Worm (Caenorhabditis elegans) whole organism, L1 larva: ENCODE results near the gene ncam-1.

Experiments used
- ces-1 ChIP-seq: fragments of 150-350 bp; optimal IDR thresholded peaks from 2 replicates; lab custom pipeline; 2014; ENCODE audit warnings: missing biosample characterization, missing genetic modification reagents, missing genetic modification characterization
- dpl-1 ChIP-seq, 3 experiments: fragments of 150-350 bp in 2 of 3; sonication (generic microtip) in 1 of 3; optimal IDR thresholded peaks; 2 replicates each; lab custom pipeline; 2014 to 2017; ENCODE audit warnings: missing biosample characterization in 3 of 3, missing genetic modification characterization in 3 of 3, missing genetic modification reagents in 3 of 3
- elt-2 ChIP-seq: sonication (generic microtip); optimal IDR thresholded peaks from 2 replicates; lab custom pipeline; 2016; ENCODE audit warnings: missing genetic modification characterization, mild to moderate bottlenecking, inconsistent platforms, missing compliant biosample characterization, missing genetic modification reagents
- fos-1 ChIP-seq: fragments of 150-350 bp; optimal IDR thresholded peaks from 2 replicates; lab custom pipeline; 2014; ENCODE audit warnings: missing biosample characterization, missing genetic modification characterization
- mef-2 ChIP-seq: fragments of 150-350 bp; optimal IDR thresholded peaks from 2 replicates; lab custom pipeline; 2014; ENCODE audit warnings: missing biosample characterization, missing genetic modification characterization
- nhr-237 ChIP-seq: fragments of 150-350 bp; optimal IDR thresholded peaks from 2 replicates; lab custom pipeline; 2014; ENCODE audit warnings: missing biosample characterization, missing genetic modification characterization
- snpc-4 ChIP-seq: fragments of 150-350 bp; optimal IDR thresholded peaks from 2 replicates; lab custom pipeline; 2014; ENCODE audit warnings: missing biosample characterization, missing genetic modification characterization
- snu-23 ChIP-seq: sonication (generic microtip); optimal IDR thresholded peaks from 2 replicates; lab custom pipeline; 2016; ENCODE audit warnings: missing genetic modification characterization, missing compliant biosample characterization
- sptf-1 ChIP-seq: fragments of 150-350 bp; optimal IDR thresholded peaks from 2 replicates; lab custom pipeline; 2014; ENCODE audit warnings: missing biosample characterization, missing genetic modification characterization

- no peak for TF ChIP-seq ces-1 (GFP tag; lab: Kevin White, UChicago)
- peak; percentile 59 for TF ChIP-seq snpc-4
- TF ChIP-seq snu-23 (GFP tag; lab: Kevin White, UChicago): no peak
- no peak for TF ChIP-seq sptf-1 (tag; lab: Kevin White, UChicago)
- TF ChIP-seq dpl-1 (GFP tag; optimal IDR thresholded peaks at IDR 0.05; lab: Kevin White, UChicago): no peak
- no peak for TF ChIP-seq fos-1 (tag; lab: Kevin White, UChicago)
- no peak for TF ChIP-seq nhr-237 (tag; lab: Kevin White, UChicago)
- no peak for TF ChIP-seq elt-2 (tag; lab: Kevin White, UChicago)
- no peak for TF ChIP-seq mef-2 (tag; lab: Kevin White, UChicago)
Observed at ce11 chrX:681413-681812, 10.3 kb upstream of the ncam-1 start.
